Worm (Caenorhabditis elegans): ENCODE results near the gene F55G1.1.

DNA sequence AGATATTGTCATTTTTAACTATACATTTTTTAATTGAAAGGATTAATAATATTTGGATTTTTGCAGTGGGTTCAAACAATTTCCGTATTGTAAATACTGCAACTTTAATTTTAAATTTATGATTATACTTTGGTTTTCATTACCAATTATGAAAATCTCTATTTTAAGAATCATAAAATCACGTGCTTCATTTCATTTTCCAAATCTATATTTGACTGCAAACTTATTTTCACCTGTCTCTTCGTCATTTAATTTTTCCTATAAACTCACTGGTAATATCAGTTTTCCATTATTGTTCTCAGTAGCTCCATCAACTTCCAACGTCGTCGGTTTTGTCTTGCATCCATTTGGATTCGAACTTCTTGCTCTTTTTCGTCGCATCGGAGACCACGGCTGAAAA is 40.8 kb downstream of the F55G1.1 start, which contains the start of gene R05G6.1:
- no peak for TF ChIP-seq W03F9.2 (tag; optimal IDR thresholded peaks at IDR 0.05)
- TF ChIP-seq him-1 (tag; optimal IDR thresholded peaks at IDR 0.05) = no peak
